Fruit fly (Drosophila melanogaster) whole organism, embryonic: ENCODE measurements around the gene CG45045.

Experiments used
- CG1024 ChIP-seq: fragments of 200-800 bp; sonication (Bioruptor generic); IDR thresholded peaks from 2 replicates; pipeline ENCODE4 v1.3.6; 2022; ENCODE audit warnings: missing biosample characterization, missing genetic modification characterization
- CG10654 ChIP-seq: fragments of 200-800 bp; sonication (Bioruptor generic); optimal IDR thresholded peaks from 2 replicates; lab custom pipeline; 2016; ENCODE audit warnings: missing biosample characterization, missing genetic modification characterization
- CG12391 ChIP-seq: fragments of 200-800 bp; sonication (Bioruptor generic); optimal IDR thresholded peaks from 3 replicates; lab custom pipeline; 2018; ENCODE audit warnings: missing biosample characterization, mild to moderate bottlenecking, missing genetic modification characterization, moderate library complexity
- CG12659 ChIP-seq: fragments of 200-800 bp; sonication (Bioruptor generic); optimal IDR thresholded peaks from 3 replicates; lab custom pipeline; 2017; ENCODE audit warnings: mild to moderate bottlenecking, missing biosample characterization, missing genetic modification reagents, missing genetic modification characterization
- CG12769 ChIP-seq: fragments of 200-800 bp; sonication (Bioruptor generic); optimal IDR thresholded peaks from 2 replicates; lab custom pipeline; 2019; ENCODE audit warnings: missing biosample characterization, mild to moderate bottlenecking, missing genetic modification characterization, moderate library complexity
- CG12942 ChIP-seq: fragments of 200-800 bp; sonication (Bioruptor generic); optimal IDR thresholded peaks from 3 replicates; lab custom pipeline; 2016; ENCODE audit warnings: missing biosample characterization, missing genetic modification characterization
- CG14050 ChIP-seq: fragments of 200-800 bp; sonication (Bioruptor generic); IDR thresholded peaks from 3 replicates; pipeline ENCODE4 v1.3.6; 2022; ENCODE audit warnings: missing biosample characterization, missing genetic modification characterization
- CG14710 ChIP-seq: fragments of 200-800 bp; sonication (Bioruptor generic); optimal IDR thresholded peaks from 3 replicates; lab custom pipeline; 2019; ENCODE audit warnings: missing biosample characterization, mild to moderate bottlenecking, missing genetic modification characterization, moderate library complexity
- CG15011 ChIP-seq: fragments of 200-800 bp; sonication (Bioruptor generic); optimal IDR thresholded peaks from 3 replicates; lab custom pipeline; 2018; ENCODE audit warnings: missing biosample characterization, mild to moderate bottlenecking, missing genetic modification characterization
- CG15269 ChIP-seq: fragments of 200-800 bp; sonication (Bioruptor generic); optimal IDR thresholded peaks from 2 replicates; lab custom pipeline; 2018; ENCODE audit warnings: missing biosample characterization, mild to moderate bottlenecking, missing genetic modification characterization, moderate library complexity
- CG1529 ChIP-seq: fragments of 200-800 bp; sonication (Bioruptor generic); optimal IDR thresholded peaks from 3 replicates; lab custom pipeline; 2018; ENCODE audit warnings: missing biosample characterization, missing genetic modification characterization
- CG17829 ChIP-seq: fragments of 200-800 bp; optimal IDR thresholded peaks from 2 replicates; lab custom pipeline; 2019; ENCODE audit warnings: missing biosample characterization, mild to moderate bottlenecking, missing genetic modification characterization, moderate library complexity
- CG30020 ChIP-seq: fragments of 200-800 bp; optimal IDR thresholded peaks from 2 replicates; lab custom pipeline; 2019; ENCODE audit warnings: missing biosample characterization, mild to moderate bottlenecking, missing genetic modification characterization, moderate library complexity
- CG34224 ChIP-seq: fragments of 200-800 bp; sonication (Bioruptor generic); IDR thresholded peaks from 3 replicates; pipeline ENCODE4 v1.3.6; 2022; ENCODE audit warnings: missing biosample characterization, missing genetic modification characterization; ENCODE audit not compliant: partially characterized antibody
- CG3838 ChIP-seq: fragments of 200-800 bp; sonication (Bioruptor generic); optimal IDR thresholded peaks from 3 replicates; lab custom pipeline; 2016; ENCODE audit warnings: missing biosample characterization, missing genetic modification characterization
- CG4360 ChIP-seq: fragments of 200-800 bp; sonication (Bioruptor generic); IDR thresholded peaks from 2 replicates; pipeline ENCODE4 v1.3.6; 2022; ENCODE audit warnings: missing biosample characterization, missing genetic modification characterization
- CG4404 ChIP-seq: fragments of 200-800 bp; sonication (Bioruptor generic); IDR thresholded peaks from 2 replicates; pipeline ENCODE4 v1.3.6; 2022; ENCODE audit warnings: missing biosample characterization, missing genetic modification characterization
- CG4707 ChIP-seq: fragments of 200-800 bp; sonication (Bioruptor generic); optimal IDR thresholded peaks from 2 replicates; lab custom pipeline; 2018; ENCODE audit warnings: missing biosample characterization, mild to moderate bottlenecking, missing genetic modification characterization, moderate library complexity
- CG6175 ChIP-seq: fragments of 200-800 bp; sonication (Bioruptor generic); IDR thresholded peaks from 3 replicates; pipeline ENCODE4 v1.3.6; 2022; ENCODE audit warnings: missing biosample characterization, missing genetic modification characterization
- CG6272 ChIP-seq: fragments of 200-800 bp; sonication (Bioruptor generic); IDR thresholded peaks from 2 replicates; pipeline ENCODE4 v1.3.6; 2022; ENCODE audit warnings: missing biosample characterization, missing genetic modification characterization
- CG8290 ChIP-seq, 3 experiments: fragments of 200-800 bp; sonication (Bioruptor generic); optimal IDR thresholded peaks; 2 replicates each; lab custom pipeline; 2016 to 2019; ENCODE audit warnings: missing biosample characterization in 3 of 3, missing genetic modification characterization in 3 of 3, mild to moderate bottlenecking in 2 of 3, moderate library complexity in 1 of 3
- CG8924 ChIP-seq: fragments of 200-800 bp; optimal IDR thresholded peaks from 3 replicates; lab custom pipeline; 2019; ENCODE audit warnings: missing biosample characterization, mild to moderate bottlenecking, missing genetic modification characterization, moderate library complexity
- CG9215 ChIP-seq: fragments of 200-800 bp; sonication (Bioruptor generic); IDR thresholded peaks from 2 replicates; pipeline ENCODE4 v1.3.6; 2022; ENCODE audit warnings: missing biosample characterization, missing genetic modification characterization
- CG9609 ChIP-seq: fragments of 200-800 bp; sonication (Bioruptor generic); optimal IDR thresholded peaks from 3 replicates; lab custom pipeline; 2016; ENCODE audit warnings: missing biosample characterization, missing genetic modification characterization
- HLH54F ChIP-seq: fragments of 200-800 bp; sonication (Bioruptor generic); optimal IDR thresholded peaks from 3 replicates; lab custom pipeline; 2016; ENCODE audit warnings: missing biosample characterization, missing genetic modification characterization
- Hr3 ChIP-seq: fragments of 200-800 bp; sonication (Bioruptor generic); optimal IDR thresholded peaks from 3 replicates; lab custom pipeline; 2016; ENCODE audit warnings: missing biosample characterization, missing genetic modification characterization
- Mad ChIP-seq: fragments of 200-800 bp; sonication (Bioruptor generic); optimal IDR thresholded peaks from 2 replicates; lab custom pipeline; 2016; ENCODE audit warnings: missing biosample characterization, missing genetic modification characterization
- Nf-YC ChIP-seq: fragments of 200-800 bp; optimal IDR thresholded peaks from 3 replicates; lab custom pipeline; 2019; ENCODE audit warnings: missing biosample characterization, mild to moderate bottlenecking, missing genetic modification characterization, moderate library complexity
- Opbp ChIP-seq: fragments of 200-800 bp; sonication (Bioruptor generic); IDR thresholded peaks from 3 replicates; pipeline ENCODE4 v1.3.6; 2022; ENCODE audit warnings: missing biosample characterization, missing genetic modification characterization; ENCODE audit not compliant: partially characterized antibody
- PHDP ChIP-seq: fragments of 200-800 bp; sonication (Bioruptor generic); optimal IDR thresholded peaks from 3 replicates; lab custom pipeline; 2018; ENCODE audit warnings: missing biosample characterization, mild to moderate bottlenecking, missing genetic modification characterization, moderate library complexity
- Ravus ChIP-seq: fragments of 200-800 bp; sonication (Bioruptor generic); IDR thresholded peaks from 2 replicates; pipeline ENCODE4 v1.3.6; 2022; ENCODE audit warnings: missing biosample characterization, missing genetic modification characterization
- Rx ChIP-seq: fragments of 200-800 bp; sonication (Bioruptor generic); IDR thresholded peaks from 2 replicates; pipeline ENCODE4 v1.3.6; 2022; ENCODE audit warnings: missing biosample characterization, missing genetic modification characterization
- Six4 ChIP-seq: fragments of 200-800 bp; sonication (Bioruptor generic); optimal IDR thresholded peaks from 2 replicates; lab custom pipeline; 2016; ENCODE audit warnings: missing biosample characterization, missing genetic modification characterization
- abd-A ChIP-seq: fragments of 200-800 bp; sonication (Bioruptor generic); optimal IDR thresholded peaks from 3 replicates; lab custom pipeline; 2019; ENCODE audit warnings: missing biosample characterization, mild to moderate bottlenecking, missing genetic modification characterization, moderate library complexity
- caup ChIP-seq: fragments of 200-800 bp; sonication (Bioruptor generic); optimal IDR thresholded peaks from 3 replicates; lab custom pipeline; 2017; ENCODE audit warnings: missing biosample characterization, mild to moderate bottlenecking, missing genetic modification characterization, moderate library complexity; ENCODE audit not compliant: severe bottlenecking
- ci ChIP-seq: fragments of 200-800 bp; sonication (Bioruptor generic); IDR thresholded peaks from 3 replicates; pipeline ENCODE4 v1.3.6; 2022; ENCODE audit warnings: missing biosample characterization, missing genetic modification characterization
- crp ChIP-seq, 2 experiments: fragments of 200-800 bp; sonication (Bioruptor generic); optimal IDR thresholded peaks; 2 replicates in 1 of 2; 3 replicates in 1 of 2; lab custom pipeline; 2017; ENCODE audit warnings: missing biosample characterization in 2 of 2, missing genetic modification characterization in 2 of 2, mild to moderate bottlenecking in 1 of 2, moderate library complexity in 1 of 2
- disco-r ChIP-seq: fragments of 200-800 bp; sonication (Bioruptor generic); optimal IDR thresholded peaks from 2 replicates; lab custom pipeline; 2016; ENCODE audit warnings: missing biosample characterization, missing genetic modification characterization
- dmrt11E ChIP-seq: fragments of 200-800 bp; sonication (Bioruptor generic); optimal IDR thresholded peaks from 3 replicates; lab custom pipeline; 2018; ENCODE audit warnings: missing biosample characterization, mild to moderate bottlenecking, missing genetic modification characterization, moderate library complexity
- gcm2 ChIP-seq: fragments of 200-800 bp; sonication (Bioruptor generic); optimal IDR thresholded peaks from 2 replicates; lab custom pipeline; 2016; ENCODE audit warnings: missing biosample characterization, missing genetic modification characterization
- grau ChIP-seq: fragments of 200-800 bp; optimal IDR thresholded peaks from 3 replicates; lab custom pipeline; 2019; ENCODE audit warnings: missing biosample characterization, mild to moderate bottlenecking, missing genetic modification characterization, moderate library complexity
- gsb ChIP-seq: fragments of 200-800 bp; sonication (Bioruptor generic); IDR thresholded peaks from 2 replicates; pipeline ENCODE4 v1.3.6; 2022; ENCODE audit warnings: missing biosample characterization, missing genetic modification characterization
- kah ChIP-seq: fragments of 200-800 bp; sonication (Bioruptor generic); optimal IDR thresholded peaks from 2 replicates; lab custom pipeline; 2018; ENCODE audit warnings: missing biosample characterization, mild to moderate bottlenecking, missing genetic modification characterization
- lab ChIP-seq: fragments of 200-800 bp; sonication (Bioruptor generic); optimal IDR thresholded peaks from 3 replicates; lab custom pipeline; 2017; ENCODE audit warnings: missing biosample characterization, missing genetic modification characterization, mild to moderate bottlenecking, moderate library complexity, missing genetic modification reagents
- oc ChIP-seq: fragments of 200-800 bp; sonication (Bioruptor generic); optimal IDR thresholded peaks from 2 replicates; lab custom pipeline; 2018; ENCODE audit warnings: missing biosample characterization, mild to moderate bottlenecking, missing genetic modification characterization, moderate library complexity
- pb ChIP-seq: fragments of 200-800 bp; sonication (Bioruptor generic); optimal IDR thresholded peaks from 3 replicates; lab custom pipeline; 2016; ENCODE audit warnings: missing biosample characterization, missing genetic modification characterization
- pnt ChIP-seq: fragments of 200-800 bp; sonication (Bioruptor generic); optimal IDR thresholded peaks from 3 replicates; lab custom pipeline; 2016; ENCODE audit warnings: missing biosample characterization, missing genetic modification characterization
- slp2 ChIP-seq: fragments of 200-800 bp; sonication (Bioruptor generic); optimal IDR thresholded peaks from 2 replicates; lab custom pipeline; 2016; ENCODE audit warnings: missing biosample characterization, missing genetic modification characterization
- trh ChIP-seq: fragments of 200-800 bp; sonication (Bioruptor generic); optimal IDR thresholded peaks from 2 replicates; lab custom pipeline; 2016; ENCODE audit warnings: missing biosample characterization, missing genetic modification characterization

The CG45045 gene

dm6 chr3R:17712623-17713521, 45.5 kb downstream of the CG45045 start (continued):
- TF ChIP-seq PHDP (tag; lab: Kevin White, UChicago) (no peak), CG30020 (tag; lab: Kevin White, UChicago) (no peak), CG4707 (GFP tag; lab: Kevin White, UChicago) (no peak), lab (GFP tag; lab: Kevin White, UChicago) (no peak), gcm2 (GFP tag; lab: Kevin White, UChicago) (no peak), HLH54F (no peak), Ravus (GFP tag; lab: Robert Waterston, UW) (no peak), crp (GFP tag; optimal IDR thresholded peaks at IDR 0.05; lab: Kevin White, UChicago) (peak in 1 of 2 experiments; percentile 72), pnt (GFP tag; lab: Kevin White, UChicago) (no peak), CG10654 (GFP tag; lab: Kevin White, UChicago) (no peak), caup (no peak), pb (GFP tag; lab: Kevin White, UChicago) (no peak), trh (GFP tag; lab: Kevin White, UChicago) (no peak), Nf-YC (tag; lab: Kevin White, UChicago) (no peak), CG12659 (GFP tag; lab: Kevin White, UChicago) (no peak), CG8290 (GFP tag; optimal IDR thresholded peaks at IDR 0.05; lab: Kevin White, UChicago) (no peak), CG8290 (tag; optimal IDR thresholded peaks at IDR 0.05; lab: Kevin White, UChicago) (no peak), CG4404 (no peak), CG15269 (no peak), CG17829 (tag; lab: Kevin White, UChicago) (no peak), gsb (GFP tag; lab: Robert Waterston, UW) (no peak), CG3838 (GFP tag; lab: Kevin White, UChicago) (no peak), abd-A (tag; lab: Kevin White, UChicago) (no peak), CG1024 (GFP tag; lab: Robert Waterston, UW) (no peak), CG12942 (no peak), slp2 (GFP tag; lab: Kevin White, UChicago) (no peak), CG9609 (GFP tag; lab: Kevin White, UChicago) (no peak), dmrt11E (tag; lab: Kevin White, UChicago) (no peak), CG6175 (GFP tag; lab: Robert Waterston, UW) (no peak), Six4 (GFP tag; lab: Kevin White, UChicago) (no peak), CG15011 (GFP tag; lab: Kevin White, UChicago) (no peak), Hr3 (GFP tag; lab: Kevin White, UChicago) (no peak), disco-r (GFP tag; lab: Kevin White, UChicago) (no peak), CG4360 (peak; percentile 97), ci (GFP tag; lab: Robert Waterston, UW) (no peak), CG34224 (GFP tag; lab: Robert Waterston, UW) (no peak), CG12391 (tag; lab: Kevin White, UChicago) (no peak), CG9215 (GFP tag; lab: Robert Waterston, UW) (no peak), Rx (no peak), kah (GFP tag; lab: Kevin White, UChicago) (peak; percentile 12), Mad (GFP tag; lab: Kevin White, UChicago) (no peak), CG6272 (GFP tag; lab: Robert Waterston, UW) (no peak), Opbp (GFP tag; lab: Robert Waterston, UW) (0 out of 3 replicates have a peak, but pooled peaks have one; percentile 18), CG12769 (no peak), CG14050 (no peak), oc (tag; lab: Kevin White, UChicago) (no peak), CG1529 (GFP tag; lab: Kevin White, UChicago) (no peak), grau (no peak), CG8924 (no peak), CG14710 (tag; lab: Kevin White, UChicago) (peak; percentile 0)
